Fruit fly (Drosophila melanogaster): ENCODE results near the gene pst.

pst gene

dm6 chr3L:7347984-7348631 is 12.0 kb downstream of the pst start, which contains the start of the genes Srp19 and qm (continued):
- no peak for TF ChIP-seq Lpt (GFP tag; optimal IDR thresholded peaks at IDR 0.05)
- TF ChIP-seq CG11762 (GFP tag; optimal IDR thresholded peaks at IDR 0.05; ENCODE audit: insufficient read depth), result no peak
- peak; percentile 38 for TF ChIP-seq CG3919 (GFP tag; optimal IDR thresholded peaks at IDR 0.05)

DNA sequence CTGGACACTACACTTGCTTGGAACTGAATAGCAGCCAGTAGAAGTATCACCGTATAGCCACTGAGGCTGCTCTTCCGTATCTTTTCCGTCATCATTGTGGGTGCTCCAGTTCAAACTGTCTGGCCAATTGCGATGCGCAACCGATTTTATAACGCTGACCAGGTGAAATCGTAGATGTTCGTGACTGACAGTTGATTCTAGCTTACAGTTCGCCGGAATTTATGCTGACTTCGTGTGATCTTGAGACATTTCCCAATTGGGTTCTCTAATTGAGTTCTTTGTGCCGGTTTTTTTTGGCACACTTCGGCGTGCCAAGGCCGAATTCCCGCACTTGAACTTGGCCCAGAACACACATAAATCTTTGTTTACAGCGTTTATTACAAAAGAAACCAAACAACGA is 13.1 kb downstream of the pst start, which contains the start of gene CG14834:
Gene CG14834, minus strand, starts transcription at position 173 of the 400 bp plus-strand sequence.
- TF ChIP-seq CG6808 (GFP tag; optimal IDR thresholded peaks at IDR 0.05) (no peak), Hr39 (GFP tag; optimal IDR thresholded peaks at IDR 0.05) (no peak), net (GFP tag; optimal IDR thresholded peaks at IDR 0.05) (no peak), CG16779 (tag; optimal IDR thresholded peaks at IDR 0.05) (no peak), cyc (GFP tag; optimal IDR thresholded peaks at IDR 0.05) (no peak), CG11294 (GFP tag; IDR thresholded peaks at IDR 0.05) (no peak), Eip75B (GFP tag; optimal IDR thresholded peaks at IDR 0.05) (no peak), CG6276 (GFP tag; optimal IDR thresholded peaks at IDR 0.05) (no peak), Eip93F (GFP tag; optimal IDR thresholded peaks at IDR 0.05) (no peak), CG6792 (GFP tag; optimal IDR thresholded peaks at IDR 0.05) (no peak), Gug (GFP tag; IDR thresholded peaks at IDR 0.05) (no peak), CG3032 (tag; optimal IDR thresholded peaks at IDR 0.05) (no peak), CG6854 (GFP tag; optimal IDR thresholded peaks at IDR 0.05) (no peak), Sox15 (GFP tag; optimal IDR thresholded peaks at IDR 0.05) (no peak), salr (GFP tag; optimal IDR thresholded peaks at IDR 0.05) (no peak), CG6163 (GFP tag; IDR thresholded peaks at IDR 0.05) (no peak), vri (GFP tag; optimal IDR thresholded peaks at IDR 0.05) (no peak), CG8632 (GFP tag; optimal IDR thresholded peaks at IDR 0.05) (no peak), CG11762 (GFP tag; optimal IDR thresholded peaks at IDR 0.05; ENCODE audit: insufficient read depth) (no peak)

- TF ChIP-seq CG8632 (GFP tag; optimal IDR thresholded peaks at IDR 0.05) (peak; percentile 39), salr (GFP tag; optimal IDR thresholded peaks at IDR 0.05) (no peak), Smox (GFP tag; optimal IDR thresholded peaks at IDR 0.05) (no peak), CG8119 (GFP tag; IDR thresholded peaks at IDR 0.05) (no peak; the same call in 1 of the 3 replicates), CG9139 (GFP tag; optimal IDR thresholded peaks at IDR 0.05) (peak; percentile 73), dsx (GFP tag; optimal IDR thresholded peaks at IDR 0.05; ENCODE audit: poor library complexity, severe bottlenecking) (peak; percentile 69), CG15336 (GFP tag; IDR thresholded peaks at IDR 0.05) (peak; percentile 63), vri (GFP tag; optimal IDR thresholded peaks at IDR 0.05) (peak; percentile 70), fd59A (GFP tag; optimal IDR thresholded peaks at IDR 0.05) (no peak), spab (GFP tag; optimal IDR thresholded peaks at IDR 0.05) (peak; percentile 5), CG3032 (tag; optimal IDR thresholded peaks at IDR 0.05) (peak; percentile 3), Sox102F (GFP tag; optimal IDR thresholded peaks at IDR 0.05) (no peak), eg (GFP tag; IDR thresholded peaks at IDR 0.05) (peak; percentile 77; the same call in 2 of the 3 replicates), Lpt (GFP tag; optimal IDR thresholded peaks at IDR 0.05) (peak; percentile 59), achi (GFP tag; optimal IDR thresholded peaks at IDR 0.05) (no peak), CG1621 (tag; optimal IDR thresholded peaks at IDR 0.05) (peak; percentile 26), CG11902 (GFP tag; optimal IDR thresholded peaks at IDR 0.05) (no peak), Ets96B (tag; optimal IDR thresholded peaks at IDR 0.05) (peak; percentile 36), CG6854 (GFP tag; optimal IDR thresholded peaks at IDR 0.05) (peak; percentile 85), Met (GFP tag; optimal IDR thresholded peaks at IDR 0.05) (no peak), CG6808 (GFP tag; optimal IDR thresholded peaks at IDR 0.05) (peak; percentile 40), Hr38 (GFP tag; optimal IDR thresholded peaks at IDR 0.05) (no peak), CG10669 (GFP tag; optimal IDR thresholded peaks at IDR 0.05) (peak; percentile 3), CG11762 (GFP tag; optimal IDR thresholded peaks at IDR 0.05; ENCODE audit: insufficient read depth) (no peak), Eip93F (GFP tag; optimal IDR thresholded peaks at IDR 0.05) (peak; percentile 78), esn (GFP tag; optimal IDR thresholded peaks at IDR 0.05) (peak; percentile 71), svp (GFP tag) (no peak), topi (GFP tag; optimal IDR thresholded peaks at IDR 0.05) (peak; percentile 56), fd85E (GFP tag; optimal IDR thresholded peaks at IDR 0.05) (peak; percentile 79), CG10631 (GFP tag; optimal IDR thresholded peaks at IDR 0.05) (no peak), net (GFP tag; optimal IDR thresholded peaks at IDR 0.05) (peak; percentile 62), CG6792 (GFP tag; optimal IDR thresholded peaks at IDR 0.05) (peak; percentile 25), ss (GFP tag; optimal IDR thresholded peaks at IDR 0.05) (peak; percentile 69 to 72), fkh (GFP tag; optimal IDR thresholded peaks at IDR 0.05) (peak; percentile 32), Eip75B (GFP tag; optimal IDR thresholded peaks at IDR 0.05) (peak; percentile 65), dac (GFP tag; optimal IDR thresholded peaks at IDR 0.05) (no peak)
These were observed 15.1 kb downstream of the pst start, which contains the start of gene Cln7 for dm6 chr3L:7344965-7345427. Cln7 (minus strand) TSS chr3L:7345183.
